Worm (Caenorhabditis elegans) whole organism, L4 larva: ENCODE data around the gene T01D3.1.

ENCODE experiments used
- egl-27 ChIP-seq: sonication (generic microtip); optimal IDR thresholded peaks from 3 replicates; lab custom pipeline; 2017; ENCODE audit warnings: missing biosample characterization, missing genetic modification reagents, missing genetic modification characterization
- lir-3 ChIP-seq: sonication (generic microtip); optimal IDR thresholded peaks from 2 replicates; lab custom pipeline; 2016; ENCODE audit warnings: mild to moderate bottlenecking, missing genetic modification characterization, missing compliant biosample characterization
- nhr-28 ChIP-seq: fragments of 150-350 bp; optimal IDR thresholded peaks from 2 replicates; lab custom pipeline; 2014; ENCODE audit warnings: missing biosample characterization, missing genetic modification characterization
- pqm-1 ChIP-seq: sonication (generic microtip); optimal IDR thresholded peaks from 2 replicates; lab custom pipeline; 2017; ENCODE audit warnings: missing biosample characterization, missing genetic modification characterization
- unc-62 ChIP-seq, 3 experiments: fragments of 150-350 bp in 1 of 3; sonication (generic microtip); optimal IDR thresholded peaks in 2 of 3; peaks in 1 of 3; 1 replicate in 1 of 3; 2 replicates in 2 of 3; lab custom pipeline; 2014 to 2017; ENCODE audit warnings: missing biosample characterization in 3 of 3, missing genetic modification characterization in 3 of 3, missing genetic modification reagents in 3 of 3, missing genotype in 1 of 3
- zip-11 ChIP-seq: fragments of 200-800 bp; sonication (Bioruptor generic); IDR thresholded peaks from 2 replicates; pipeline ENCODE4 v1.3.6; 2022; ENCODE audit warnings: missing genetic modification characterization, missing compliant biosample characterization

DNA sequence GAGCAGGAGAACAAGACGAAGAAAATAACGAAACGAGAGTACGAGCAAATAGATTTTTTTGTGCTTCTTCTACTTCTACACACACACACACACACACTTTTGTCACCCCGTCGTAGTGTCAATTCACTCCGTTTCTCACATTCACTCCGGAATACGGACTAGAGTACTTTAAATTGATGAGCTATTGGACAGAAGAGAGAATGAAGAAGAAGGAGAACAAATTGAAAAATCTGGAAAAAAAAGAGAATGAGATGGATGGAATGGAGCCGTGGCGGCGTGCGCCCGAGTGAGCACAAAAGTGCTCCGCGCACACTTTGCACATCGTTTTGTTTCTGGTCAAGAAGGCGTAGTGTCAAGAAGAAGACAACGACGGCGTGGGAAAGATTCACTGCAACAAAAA lies 2.2 kb upstream of the T01D3.1 start:
- TF ChIP-seq egl-27 (tag; lab: Kevin White, UChicago), result no peak
- TF ChIP-seq zip-11 (GFP tag; lab: Robert Waterston, UW), result no peak
- no peak for TF ChIP-seq lir-3 (tag; lab: Kevin White, UChicago)
- TF ChIP-seq nhr-28, result no peak
- TF ChIP-seq unc-62 (GFP tag; optimal IDR thresholded peaks at IDR 0.05 in 1 of 2; lab: Kevin White, UChicago), result peak in 1 of 2 experiments; percentile 92
- no peak for TF ChIP-seq unc-62 (tag; optimal IDR thresholded peaks at IDR 0.05; lab: Kevin White, UChicago)
- no peak for TF ChIP-seq pqm-1 (tag; lab: Kevin White, UChicago)
